Worm (Caenorhabditis elegans) whole organism, midembryonic: ENCODE measurements around the gene srh-215.

Experiments
- T22C8.4 ChIP-seq: fragments of 200-800 bp; sonication (Bioruptor generic); IDR thresholded peaks from 2 replicates; pipeline ENCODE4 v1.3.6; 2022; ENCODE audit warnings: missing genetic modification characterization, missing compliant biosample characterization
- cog-1 ChIP-seq: sonication (generic microtip); optimal IDR thresholded peaks from 2 replicates; lab custom pipeline; 2016; ENCODE audit warnings: missing genetic modification characterization, missing compliant biosample characterization
- flt-1 ChIP-seq: fragments of 200-800 bp; sonication (Bioruptor generic); IDR thresholded peaks from 2 replicates; pipeline ENCODE4 v1.3.6; 2022; ENCODE audit warnings: missing genetic modification characterization, missing compliant biosample characterization
- klf-2 ChIP-seq: fragments of 200-800 bp; sonication (Bioruptor generic); conservative IDR thresholded peaks from 2 replicates; pipeline ENCODE4 v1.3.6; 2022; ENCODE audit warnings: missing genetic modification reagents, missing genetic modification characterization, missing compliant biosample characterization
- med-1 ChIP-seq: sonication (generic microtip); optimal IDR thresholded peaks from 2 replicates; lab custom pipeline; 2017; ENCODE audit warnings: missing genetic modification characterization, mild to moderate bottlenecking, missing compliant biosample characterization, antibody characterized with exemption, missing genetic modification reagents; ENCODE audit not compliant: insufficient read depth
- ref-1 ChIP-seq: fragments of 200-800 bp; sonication (Bioruptor generic); conservative IDR thresholded peaks from 2 replicates; pipeline ENCODE4 v1.3.6; 2022; ENCODE audit warnings: missing genetic modification reagents, missing genetic modification characterization, missing compliant biosample characterization
- tab-1 ChIP-seq: fragments of 200-800 bp; sonication (Bioruptor generic); IDR thresholded peaks from 2 replicates; pipeline ENCODE4 v1.3.6; 2022; ENCODE audit warnings: missing genetic modification characterization, missing compliant biosample characterization
- ztf-23 ChIP-seq: fragments of 200-800 bp; sonication (Bioruptor generic); IDR thresholded peaks from 2 replicates; pipeline ENCODE4 v1.3.6; 2022; ENCODE audit warnings: missing genetic modification reagents, missing genetic modification characterization, missing compliant biosample characterization
- ztf-29 ChIP-seq: fragments of 200-800 bp; sonication (Bioruptor generic); IDR thresholded peaks from 2 replicates; pipeline ENCODE4 v1.3.6; 2022; ENCODE audit warnings: missing genetic modification reagents, missing genetic modification characterization, missing compliant biosample characterization

DNA sequence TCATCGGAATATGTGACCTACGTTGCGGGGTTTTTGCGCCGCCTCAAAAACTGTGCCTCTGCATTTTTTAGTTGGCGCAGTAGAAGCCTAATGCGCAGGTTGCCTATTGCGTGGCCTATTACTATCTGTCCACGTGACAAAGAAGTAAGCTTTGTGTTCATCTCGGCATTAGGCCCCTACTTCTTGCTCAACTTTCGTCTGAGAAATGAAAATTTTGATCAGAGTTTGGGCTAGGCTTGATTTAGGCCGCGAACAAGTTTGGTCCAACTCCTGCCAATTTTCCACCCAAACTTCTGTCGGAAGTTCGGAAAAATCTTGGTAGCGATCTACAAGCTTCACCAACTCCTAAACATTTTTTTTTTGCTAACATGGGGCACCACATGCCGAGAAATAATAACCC lies 49.8 kb downstream of the srh-215 start:
- TF ChIP-seq ref-1 (no peak), ztf-23 (GFP tag; lab: Robert Waterston, UW) (no peak), flt-1 (no peak), med-1 (GFP tag; lab: Kevin White, UChicago) (no peak), tab-1 (no peak), ztf-29 (no peak), klf-2 (no peak), T22C8.4 (GFP tag; lab: Robert Waterston, UW) (no peak), cog-1 (tag; lab: Kevin White, UChicago) (no peak)
